Worm (Caenorhabditis elegans): ENCODE data around the gene T05A1.5.

ce11 chrIV:9524849-9525460, 21.1 kb upstream of the T05A1.5 start, which contains the start of gene ndua-5:
- TF ChIP-seq dve-1 (tag; optimal IDR thresholded peaks at IDR 0.05) (no peak), pqm-1 (tag; optimal IDR thresholded peaks at IDR 0.05) (no peak), sox-2 (GFP tag; IDR thresholded peaks at IDR 0.05) (no peak), ceh-9 (tag; optimal IDR thresholded peaks at IDR 0.05) (no peak)

Measured in whole organism, late embryonic.